Worm (Caenorhabditis elegans) whole organism, mixed stage, embryonic: ENCODE measurements around the gene sre-45.

Source experiments
- lsy-2 ChIP-seq: fragments of 150-350 bp; optimal IDR thresholded peaks from 2 replicates; lab custom pipeline; 2014; ENCODE audit warnings: missing biosample characterization, missing genetic modification characterization
- nhr-237 ChIP-seq: fragments of 150-350 bp; optimal IDR thresholded peaks from 2 replicates; lab custom pipeline; 2014; ENCODE audit warnings: missing biosample characterization, missing genetic modification characterization

- TF ChIP-seq lsy-2 (tag; lab: Kevin White, UChicago) (no peak), nhr-237 (tag; lab: Kevin White, UChicago) (no peak)
Measured at ce11 chrII:13489896-13490295, 27.8 kb upstream of the sre-45 start.
